Fruit fly (Drosophila melanogaster) whole organism: Measurements from ENCODE around the gene unc79.

ENCODE experiments used
- EcR ChIP-seq, 2 experiments: fragments of >200 bp; optimal IDR thresholded peaks; 2 replicates each; lab custom pipeline; 2017; ENCODE audit warnings: missing biosample characterization in 2 of 2, missing genetic modification characterization in 2 of 2, missing genetic modification reagents in 2 of 2
- pan ChIP-seq: fragments of >200 bp; optimal IDR thresholded peaks from 2 replicates; lab custom pipeline; 2017
- psq ChIP-seq: fragments of >200 bp; optimal IDR thresholded peaks from 2 replicates; lab custom pipeline; 2017
- usp ChIP-seq: fragments of >200 bp; optimal IDR thresholded peaks from 2 replicates; lab custom pipeline; 2017; ENCODE audit warnings: missing biosample characterization, missing genetic modification characterization, mixed read lengths

DNA sequence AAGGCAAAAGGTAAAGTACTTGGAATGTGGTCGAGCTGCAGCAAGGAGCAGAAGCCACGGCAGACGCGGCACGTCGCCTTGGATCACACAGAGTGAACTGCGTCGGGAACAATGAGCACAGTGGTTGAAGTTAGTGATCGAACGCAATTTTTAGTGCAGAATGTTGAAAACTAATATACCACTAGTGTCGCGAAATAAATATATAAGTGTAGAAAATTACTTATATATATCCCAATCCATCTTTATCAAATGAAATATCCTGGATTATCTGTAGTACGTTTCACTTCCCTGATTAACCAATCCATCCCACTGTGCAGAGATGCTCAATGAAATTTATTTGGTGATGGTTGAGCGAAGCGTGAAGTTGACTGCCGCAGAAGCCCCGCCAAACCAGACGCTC, 40.6 kb upstream of the unc79 start:
- no peak for TF ChIP-seq psq (lab: Kevin White, UChicago)
- TF ChIP-seq usp (GFP tag; lab: Kevin White, UChicago), result no peak
- no peak for TF ChIP-seq EcR (GFP tag; optimal IDR thresholded peaks at IDR 0.05; lab: Kevin White, UChicago)
- no peak for TF ChIP-seq pan (lab: Kevin White, UChicago)
